Fruit fly (Drosophila melanogaster) whole organism, embryonic: Measurements from ENCODE around the gene CG43131.

Source experiments
- Antp ChIP-seq: fragments of 200-800 bp; sonication (Bioruptor generic); optimal IDR thresholded peaks from 3 replicates; lab custom pipeline; 2016; ENCODE audit warnings: missing biosample characterization, missing genetic modification characterization
- Asciz ChIP-seq: fragments of 200-800 bp; sonication (Bioruptor generic); optimal IDR thresholded peaks from 2 replicates; lab custom pipeline; 2017; ENCODE audit warnings: missing biosample characterization, mild to moderate bottlenecking, missing genetic modification characterization, missing genetic modification reagents
- Atf3 ChIP-seq: fragments of 200-800 bp; sonication (Bioruptor generic); optimal IDR thresholded peaks from 3 replicates; lab custom pipeline; 2016; ENCODE audit warnings: missing biosample characterization, missing genetic modification characterization
- B-H2 ChIP-seq: fragments of 200-800 bp; sonication (Bioruptor generic); optimal IDR thresholded peaks from 2 replicates; lab custom pipeline; 2018; ENCODE audit warnings: missing biosample characterization, mild to moderate bottlenecking, missing genetic modification characterization
- CG10209 ChIP-seq: fragments of 200-800 bp; sonication (Bioruptor generic); optimal IDR thresholded peaks from 3 replicates; lab custom pipeline; 2017; ENCODE audit warnings: missing biosample characterization, mild to moderate bottlenecking, missing genetic modification characterization, missing genetic modification reagents
- CG11456 ChIP-seq: fragments of 200-800 bp; sonication (Bioruptor generic); IDR thresholded peaks from 3 replicates; pipeline ENCODE4 v1.3.6; 2022; ENCODE audit warnings: missing biosample characterization, missing genetic modification characterization
- CG12769 ChIP-seq: fragments of 200-800 bp; sonication (Bioruptor generic); optimal IDR thresholded peaks from 2 replicates; lab custom pipeline; 2019; ENCODE audit warnings: missing biosample characterization, mild to moderate bottlenecking, missing genetic modification characterization, moderate library complexity
- CG13287 ChIP-seq: fragments of 200-800 bp; sonication (Bioruptor generic); IDR thresholded peaks from 2 replicates; pipeline ENCODE4 v1.3.6; 2022; ENCODE audit warnings: missing biosample characterization, missing genetic modification characterization; ENCODE audit not compliant: partially characterized antibody
- CG13775 ChIP-seq: fragments of 200-800 bp; sonication (Bioruptor generic); optimal IDR thresholded peaks from 3 replicates; lab custom pipeline; 2017; ENCODE audit warnings: missing biosample characterization, mild to moderate bottlenecking, missing genetic modification characterization
- CG13894 ChIP-seq: fragments of 200-800 bp; sonication (Bioruptor generic); optimal IDR thresholded peaks from 3 replicates; lab custom pipeline; 2018; ENCODE audit warnings: missing biosample characterization, mild to moderate bottlenecking, missing genetic modification characterization, moderate library complexity
- CG14014 ChIP-seq: fragments of 200-800 bp; sonication (Bioruptor generic); IDR thresholded peaks from 2 replicates; pipeline ENCODE4 v1.3.6; 2022; ENCODE audit warnings: missing biosample characterization, missing genetic modification characterization
- CG14965 ChIP-seq: fragments of 200-800 bp; sonication (Bioruptor generic); optimal IDR thresholded peaks from 2 replicates; lab custom pipeline; 2016; ENCODE audit warnings: missing biosample characterization, missing genetic modification characterization, borderline replicate concordance
- CG1602 ChIP-seq: fragments of 200-800 bp; sonication (Bioruptor generic); optimal IDR thresholded peaks from 3 replicates; lab custom pipeline; 2016; ENCODE audit warnings: missing biosample characterization, missing genetic modification characterization
- CG16813 ChIP-seq: fragments of 200-800 bp; sonication (Bioruptor generic); IDR thresholded peaks from 3 replicates; pipeline ENCODE4 v1.3.6; 2022; ENCODE audit warnings: missing biosample characterization, missing genetic modification characterization; ENCODE audit not compliant: partially characterized antibody
- CG18619 ChIP-seq: fragments of 200-800 bp; sonication (Bioruptor generic); optimal IDR thresholded peaks from 3 replicates; lab custom pipeline; 2017; ENCODE audit warnings: missing biosample characterization, mild to moderate bottlenecking, missing genetic modification characterization
- CG2678 ChIP-seq: fragments of 200-800 bp; sonication (Bioruptor generic); optimal IDR thresholded peaks from 3 replicates; lab custom pipeline; 2019; ENCODE audit warnings: missing biosample characterization, mild to moderate bottlenecking, missing genetic modification characterization, moderate library complexity
- CG3065 ChIP-seq: fragments of 200-800 bp; sonication (Bioruptor generic); optimal IDR thresholded peaks from 2 replicates; lab custom pipeline; 2016; ENCODE audit warnings: missing biosample characterization, missing genetic modification characterization
- CG31441 ChIP-seq: fragments of 200-800 bp; sonication (Bioruptor generic); IDR thresholded peaks from 2 replicates; pipeline ENCODE4 v1.3.6; 2022; ENCODE audit warnings: missing biosample characterization, missing genetic modification characterization
- CG4282 ChIP-seq: fragments of 200-800 bp; sonication (Bioruptor generic); optimal IDR thresholded peaks from 2 replicates; lab custom pipeline; 2016; ENCODE audit warnings: missing biosample characterization, missing genetic modification characterization
- CG4328 ChIP-seq: fragments of 200-800 bp; sonication (Bioruptor generic); optimal IDR thresholded peaks from 3 replicates; lab custom pipeline; 2017; ENCODE audit warnings: missing biosample characterization, missing genetic modification reagents, missing genetic modification characterization
- CG4707 ChIP-seq: fragments of 200-800 bp; sonication (Bioruptor generic); optimal IDR thresholded peaks from 2 replicates; lab custom pipeline; 2018; ENCODE audit warnings: missing biosample characterization, mild to moderate bottlenecking, missing genetic modification characterization, moderate library complexity
- CG6791 ChIP-seq: fragments of 200-800 bp; sonication (Bioruptor generic); IDR thresholded peaks from 3 replicates; pipeline ENCODE4 v1.3.6; 2022; ENCODE audit warnings: missing biosample characterization, missing genetic modification characterization; ENCODE audit not compliant: partially characterized antibody
- CG6854 ChIP-seq: fragments of 200-800 bp; sonication (Bioruptor generic); optimal IDR thresholded peaks from 3 replicates; lab custom pipeline; 2017; ENCODE audit warnings: missing biosample characterization, mild to moderate bottlenecking, missing genetic modification characterization
- CG7271 ChIP-seq: fragments of 200-800 bp; sonication (Bioruptor generic); optimal IDR thresholded peaks from 2 replicates; lab custom pipeline; 2018; ENCODE audit warnings: missing biosample characterization, mild to moderate bottlenecking, missing genetic modification characterization, moderate library complexity
- CG7928 ChIP-seq: fragments of 200-800 bp; sonication (Bioruptor generic); optimal IDR thresholded peaks from 2 replicates; lab custom pipeline; 2017; ENCODE audit warnings: missing biosample characterization, mild to moderate bottlenecking, missing genetic modification characterization
- CG8359 ChIP-seq: fragments of 200-800 bp; sonication (Bioruptor generic); optimal IDR thresholded peaks from 2 replicates; lab custom pipeline; 2017; ENCODE audit warnings: missing biosample characterization, mild to moderate bottlenecking, missing genetic modification characterization, borderline replicate concordance
- CG9727 ChIP-seq: fragments of 200-800 bp; sonication (Bioruptor generic); optimal IDR thresholded peaks from 3 replicates; lab custom pipeline; 2017; ENCODE audit warnings: missing biosample characterization, mild to moderate bottlenecking, missing genetic modification characterization
- CG9817 ChIP-seq: fragments of 200-800 bp; sonication (Bioruptor generic); optimal IDR thresholded peaks from 2 replicates; lab custom pipeline; 2018; ENCODE audit warnings: missing biosample characterization, mild to moderate bottlenecking, missing genetic modification characterization, moderate library complexity
- Chrac-16 ChIP-seq: fragments of 200-800 bp; sonication (Bioruptor generic); optimal IDR thresholded peaks from 3 replicates; lab custom pipeline; 2016; ENCODE audit warnings: missing biosample characterization, missing genetic modification characterization
- D ChIP-seq, 2 experiments: fragments of 200-800 bp in 1 of 2; fragments of >200 bp in 1 of 2; sonication (Bioruptor generic) in 1 of 2; optimal IDR thresholded peaks; 2 replicates in 1 of 2; 3 replicates in 1 of 2; lab custom pipeline; 2017; ENCODE audit warnings: mild to moderate bottlenecking in 1 of 2, missing biosample characterization in 1 of 2, missing genetic modification characterization in 1 of 2, missing genetic modification reagents in 1 of 2
- Dbx ChIP-seq: fragments of 200-800 bp; sonication (Bioruptor generic); IDR thresholded peaks from 3 replicates; pipeline ENCODE4 v1.3.6; 2022; ENCODE audit warnings: missing biosample characterization, missing genetic modification characterization
- Ets97D ChIP-seq: fragments of 200-800 bp; sonication (Bioruptor generic); optimal IDR thresholded peaks from 3 replicates; lab custom pipeline; 2016; ENCODE audit warnings: missing biosample characterization, missing genetic modification characterization
- Hey ChIP-seq: fragments of 200-800 bp; sonication (Bioruptor generic); optimal IDR thresholded peaks from 3 replicates; lab custom pipeline; 2018; ENCODE audit warnings: missing biosample characterization, mild to moderate bottlenecking, missing genetic modification characterization
- MBD-R2 ChIP-seq: fragments of 200-800 bp; sonication (Bioruptor generic); IDR thresholded peaks from 2 replicates; pipeline ENCODE4 v1.3.6; 2022; ENCODE audit warnings: missing biosample characterization, missing genetic modification characterization
- Pdp1 ChIP-seq, 2 experiments: fragments of 200-800 bp; sonication (Bioruptor generic); optimal IDR thresholded peaks; 3 replicates each; lab custom pipeline; 2016; ENCODE audit warnings: missing biosample characterization in 2 of 2, missing genetic modification characterization in 2 of 2, mild to moderate bottlenecking in 1 of 2, moderate library complexity in 1 of 2
- Six4 ChIP-seq: fragments of 200-800 bp; sonication (Bioruptor generic); optimal IDR thresholded peaks from 2 replicates; lab custom pipeline; 2016; ENCODE audit warnings: missing biosample characterization, missing genetic modification characterization
- ac ChIP-seq: fragments of 200-800 bp; sonication (Bioruptor generic); optimal IDR thresholded peaks from 3 replicates; lab custom pipeline; 2017; ENCODE audit warnings: missing biosample characterization, mild to moderate bottlenecking, missing genetic modification characterization
- crp ChIP-seq, 2 experiments: fragments of 200-800 bp; sonication (Bioruptor generic); optimal IDR thresholded peaks; 2 replicates in 1 of 2; 3 replicates in 1 of 2; lab custom pipeline; 2017; ENCODE audit warnings: missing biosample characterization in 2 of 2, missing genetic modification characterization in 2 of 2, mild to moderate bottlenecking in 1 of 2, moderate library complexity in 1 of 2
- disco-r ChIP-seq: fragments of 200-800 bp; sonication (Bioruptor generic); optimal IDR thresholded peaks from 2 replicates; lab custom pipeline; 2016; ENCODE audit warnings: missing biosample characterization, missing genetic modification characterization
- dm ChIP-seq: fragments of 200-800 bp; sonication (Bioruptor generic); optimal IDR thresholded peaks from 3 replicates; lab custom pipeline; 2016; ENCODE audit warnings: missing biosample characterization, missing genetic modification characterization
- fd102C ChIP-seq: fragments of 200-800 bp; sonication (Bioruptor generic); optimal IDR thresholded peaks from 2 replicates; lab custom pipeline; 2018; ENCODE audit warnings: missing biosample characterization, mild to moderate bottlenecking, missing genetic modification characterization, moderate library complexity
- fd96Cb ChIP-seq: fragments of 200-800 bp; sonication (Bioruptor generic); optimal IDR thresholded peaks from 2 replicates; lab custom pipeline; 2018; ENCODE audit warnings: missing biosample characterization, mild to moderate bottlenecking, missing genetic modification characterization, moderate library complexity
- otp ChIP-seq: fragments of 200-800 bp; sonication (Bioruptor generic); IDR thresholded peaks from 3 replicates; pipeline ENCODE4, ENCODE4 v1.3.6; 2022; ENCODE audit warnings: missing biosample characterization, missing genetic modification characterization
- rib ChIP-seq: fragments of 200-800 bp; sonication (Bioruptor generic); IDR thresholded peaks from 2 replicates; pipeline ENCODE4 v1.3.6; 2022; ENCODE audit warnings: missing biosample characterization, missing genetic modification characterization
- scrt ChIP-seq: fragments of 200-800 bp; sonication (Bioruptor generic); optimal IDR thresholded peaks from 2 replicates; lab custom pipeline; 2018; ENCODE audit warnings: missing biosample characterization, mild to moderate bottlenecking, missing genetic modification characterization, moderate library complexity
- stc ChIP-seq: fragments of 200-800 bp; sonication (Bioruptor generic); IDR thresholded peaks from 2 replicates; pipeline ENCODE4 v1.3.6; 2022; ENCODE audit warnings: missing biosample characterization, missing genetic modification characterization
- vvl ChIP-seq: fragments of 200-800 bp; sonication (Bioruptor generic); IDR thresholded peaks from 2 replicates; pipeline ENCODE4 v1.3.6; 2022; ENCODE audit warnings: missing biosample characterization, missing genetic modification characterization

The CG43131 gene

DNA sequence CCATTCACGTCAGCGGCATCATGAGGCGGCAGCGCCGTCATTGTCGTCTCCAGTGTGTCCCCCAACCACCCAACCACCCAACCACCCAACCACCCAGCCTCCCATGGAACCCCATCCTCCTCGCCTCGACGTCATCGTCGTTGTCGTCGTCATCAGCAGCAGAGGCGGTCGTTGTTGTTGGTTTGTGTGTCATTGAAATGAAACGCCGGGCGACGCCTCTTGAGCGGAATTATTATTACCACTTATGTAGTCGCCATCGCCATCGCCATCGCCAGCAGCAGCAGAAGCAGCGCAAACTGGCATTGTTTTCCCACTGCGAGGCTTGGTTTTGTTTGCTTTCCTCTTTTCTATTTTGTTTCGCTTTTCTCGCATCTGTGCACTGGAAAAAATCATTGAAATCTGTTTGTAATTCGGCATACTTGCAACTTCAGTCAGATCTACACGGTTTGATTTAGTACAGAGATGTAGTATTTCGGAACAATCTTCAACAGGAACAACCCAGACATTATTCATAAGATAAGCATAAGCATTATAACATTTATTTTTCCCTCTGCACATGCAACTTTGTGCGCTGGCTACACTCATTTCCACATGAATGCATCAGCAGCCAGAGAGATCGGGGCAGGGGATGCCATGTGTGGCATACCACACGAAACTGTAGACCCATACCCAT is 4.0 kb upstream of the CG43131 start (continued):
- TF ChIP-seq Antp (GFP tag; lab: Kevin White, UChicago) (peak; percentile 98), CG11456 (GFP tag; lab: Robert Waterston, UW) (peak; percentile 83), CG7271 (tag; lab: Kevin White, UChicago) (peak; percentile 96), CG14014 (peak; percentile 77), vvl (GFP tag; lab: Robert Waterston, UW) (peak; percentile 98), otp (peak; percentile 98), CG31441 (peak; percentile 99), CG16813 (GFP tag; lab: Robert Waterston, UW) (no peak), disco-r (GFP tag; lab: Kevin White, UChicago) (peak; percentile 94), Asciz (GFP tag; lab: Kevin White, UChicago) (peak; percentile 98), CG2678 (peak; percentile 95), Atf3 (GFP tag; lab: Kevin White, UChicago) (peak; percentile 98), CG9817 (peak; percentile 41), Pdp1 (GFP tag; optimal IDR thresholded peaks at IDR 0.05; lab: Kevin White, UChicago) (peak; percentile 96 to 97), scrt (peak; percentile 75), CG6791 (GFP tag; lab: Robert Waterston, UW) (0 out of 3 replicates have a peak, but pooled peaks have one; percentile 39), CG1602 (GFP tag; lab: Kevin White, UChicago) (peak; percentile 97), CG9727 (GFP tag; lab: Kevin White, UChicago) (peak; percentile 99), CG10209 (GFP tag; lab: Kevin White, UChicago) (peak; percentile 97), Ets97D (GFP tag; lab: Kevin White, UChicago) (peak; percentile 85), Dbx (no peak), Hey (tag; lab: Kevin White, UChicago) (peak; percentile 16), B-H2 (GFP tag; lab: Kevin White, UChicago) (no peak), CG8359 (GFP tag; lab: Kevin White, UChicago) (peak; percentile 95), CG6854 (GFP tag; lab: Kevin White, UChicago) (peak; percentile 50), CG7928 (peak; percentile 24), D (optimal IDR thresholded peaks at IDR 0.05; lab: Kevin White, UChicago) (peak; percentile 56), D (GFP tag; optimal IDR thresholded peaks at IDR 0.05; lab: Kevin White, UChicago) (peak; percentile 100), CG13775 (peak; percentile 95), MBD-R2 (no peak; the same call in 1 of the 2 replicates), Six4 (GFP tag; lab: Kevin White, UChicago) (peak; percentile 99), fd96Cb (peak; percentile 99), stc (GFP tag; lab: Robert Waterston, UW) (peak; percentile 94), CG14965 (peak; percentile 86), CG4328 (peak; percentile 63), crp (GFP tag; optimal IDR thresholded peaks at IDR 0.05; lab: Kevin White, UChicago) (peak; percentile 49 to 68), ac (peak; percentile 98), rib (peak; percentile 74; the same call in 1 of the 2 replicates), CG4282 (peak; percentile 84), CG4707 (GFP tag; lab: Kevin White, UChicago) (peak; percentile 97), fd102C (GFP tag; lab: Kevin White, UChicago) (peak; percentile 98), CG12769 (peak; percentile 93), CG13287 (no peak), dm (GFP tag; lab: Kevin White, UChicago) (peak; percentile 95), CG18619 (GFP tag; lab: Kevin White, UChicago) (peak; percentile 92), Chrac-16 (GFP tag; lab: Kevin White, UChicago) (peak; percentile 98), CG3065 (GFP tag; lab: Kevin White, UChicago) (peak; percentile 96), CG13894 (no peak)
